Fruit fly (Drosophila melanogaster) Kc167 (cell line): ENCODE results near the gene CG8838.

Experiments
- Myc ChIP-seq: fragments of >200 bp; optimal IDR thresholded peaks from 2 replicates; lab custom pipeline; 2017; ENCODE audit warnings: missing external identifiers
- Sin3A ChIP-seq: fragments of >200 bp; optimal IDR thresholded peaks from 2 replicates; lab custom pipeline; 2018; ENCODE audit warnings: missing external identifiers
- h ChIP-seq: fragments of >200 bp; optimal IDR thresholded peaks from 3 replicates; lab custom pipeline; 2018; ENCODE audit warnings: missing external identifiers
- insv ChIP-seq: fragments of >200 bp; optimal IDR thresholded peaks from 3 replicates; lab custom pipeline; 2018; ENCODE audit warnings: missing external identifiers
- psq ChIP-seq: fragments of >200 bp; optimal IDR thresholded peaks from 2 replicates; lab custom pipeline; 2017; ENCODE audit warnings: missing external identifiers
- ttk ChIP-seq: sonication (Bioruptor generic); optimal IDR thresholded peaks from 2 replicates; lab custom pipeline; 2017; ENCODE audit warnings: missing external identifiers

CG8838 gene

dm6 chr2L:3341231-3341935 lies 16.1 kb upstream of the CG8838 start:
- TF ChIP-seq Sin3A (lab: Kevin White, UChicago) (no peak), h (lab: Kevin White, UChicago) (no peak), psq (no peak), insv (no peak), ttk (no peak)

- no peak for TF ChIP-seq psq
- TF ChIP-seq Sin3A (lab: Kevin White, UChicago) = no peak
- TF ChIP-seq ttk = no peak
- no peak for TF ChIP-seq Myc
- TF ChIP-seq h (lab: Kevin White, UChicago) = no peak
- no peak for TF ChIP-seq insv
Observed at dm6 chr2L:3342369-3342768, 15.1 kb upstream of the CG8838 start.

dm6 chr2L:3345763-3346482 lies 11.5 kb upstream of the CG8838 start:
- TF ChIP-seq Myc (no peak), psq (no peak), h (lab: Kevin White, UChicago) (no peak), ttk (no peak), insv (no peak)

- TF ChIP-seq Sin3A (lab: Kevin White, UChicago) (no peak), h (lab: Kevin White, UChicago) (no peak), psq (no peak), insv (no peak), ttk (no peak), Myc (no peak)
Observed at dm6 chr2L:3346483-3346839, 11.0 kb upstream of the CG8838 start.

- no peak for TF ChIP-seq h (lab: Kevin White, UChicago)
- no peak for TF ChIP-seq insv
- TF ChIP-seq Myc = no peak
- TF ChIP-seq Sin3A (lab: Kevin White, UChicago) = no peak
- no peak for TF ChIP-seq ttk
- no peak for TF ChIP-seq psq
Observed at dm6 chr2L:3348146-3348747, 9.2 kb upstream of the CG8838 start.

dm6 chr2L:3351575-3352219 lies 5.7 kb upstream of the CG8838 start:
- TF ChIP-seq h (lab: Kevin White, UChicago) (no peak), ttk (no peak), insv (no peak), Sin3A (lab: Kevin White, UChicago) (no peak), Myc (no peak), psq (no peak)

- TF ChIP-seq h (lab: Kevin White, UChicago) (no peak), insv (no peak), ttk (no peak), psq (no peak), Sin3A (lab: Kevin White, UChicago) (no peak), Myc (no peak)
Observed at dm6 chr2L:3352927-3353326, 4.5 kb upstream of the CG8838 start.

dm6 chr2L:3353791-3354190 lies 3.7 kb upstream of the CG8838 start:
- TF ChIP-seq h (lab: Kevin White, UChicago) (no peak), Sin3A (lab: Kevin White, UChicago) (no peak)

dm6 chr2L:3354642-3355380 lies 2.6 kb upstream of the CG8838 start, which contains the start of gene E23:
TSS of gene E23 (minus strand) at chr2L:3354829.
- TF ChIP-seq insv (no peak), psq (no peak), ttk (no peak), Sin3A (lab: Kevin White, UChicago) (no peak), h (lab: Kevin White, UChicago) (no peak), Myc (no peak)

- TF ChIP-seq ttk = no peak
- no peak for TF ChIP-seq Sin3A (lab: Kevin White, UChicago)
- no peak for TF ChIP-seq h (lab: Kevin White, UChicago)
- TF ChIP-seq insv = no peak
- no peak for TF ChIP-seq psq
- no peak for TF ChIP-seq Myc
Observed at dm6 chr2L:3355791-3356190, 1.7 kb upstream of the CG8838 start.

- no peak for TF ChIP-seq ttk
- no peak for TF ChIP-seq insv
- no peak for TF ChIP-seq Myc
- TF ChIP-seq psq = no peak
- no peak for TF ChIP-seq h (lab: Kevin White, UChicago)
- TF ChIP-seq Sin3A (lab: Kevin White, UChicago) = no peak
Observed at dm6 chr2L:3356193-3356645, 1.2 kb upstream of the CG8838 start.

- no peak for TF ChIP-seq insv
- no peak for TF ChIP-seq Sin3A (lab: Kevin White, UChicago)
- no peak for TF ChIP-seq ttk
- TF ChIP-seq psq = no peak
- no peak for TF ChIP-seq Myc
- TF ChIP-seq h (lab: Kevin White, UChicago) = no peak
Observed at dm6 chr2L:3361821-3362220, 4.4 kb downstream of the CG8838 start.
